Worm (Caenorhabditis elegans) whole organism, midembryonic: ENCODE measurements around the gene Y39E4B.5.

ENCODE experiments used
- T22C8.4 ChIP-seq: fragments of 200-800 bp; sonication (Bioruptor generic); IDR thresholded peaks from 2 replicates; pipeline ENCODE4 v1.3.6; 2022; ENCODE audit warnings: missing genetic modification characterization, missing compliant biosample characterization
- ref-1 ChIP-seq: fragments of 200-800 bp; sonication (Bioruptor generic); conservative IDR thresholded peaks from 2 replicates; pipeline ENCODE4 v1.3.6; 2022; ENCODE audit warnings: missing genetic modification reagents, missing genetic modification characterization, missing compliant biosample characterization

- TF ChIP-seq ref-1 (no peak), T22C8.4 (GFP tag; lab: Robert Waterston, UW) (no peak)
Measured at ce11 chrIII:13139301-13139700, 30.4 kb upstream of the Y39E4B.5 start, which contains the start of gene bre-2.
